Worm (Caenorhabditis elegans): ENCODE results near the gene sri-74.
"Not testable (repeated sequence)": the region's sequence is repeated elsewhere in the genome, so short reads cannot be mapped to it uniquely, and the experiment has no call there.

DNA sequence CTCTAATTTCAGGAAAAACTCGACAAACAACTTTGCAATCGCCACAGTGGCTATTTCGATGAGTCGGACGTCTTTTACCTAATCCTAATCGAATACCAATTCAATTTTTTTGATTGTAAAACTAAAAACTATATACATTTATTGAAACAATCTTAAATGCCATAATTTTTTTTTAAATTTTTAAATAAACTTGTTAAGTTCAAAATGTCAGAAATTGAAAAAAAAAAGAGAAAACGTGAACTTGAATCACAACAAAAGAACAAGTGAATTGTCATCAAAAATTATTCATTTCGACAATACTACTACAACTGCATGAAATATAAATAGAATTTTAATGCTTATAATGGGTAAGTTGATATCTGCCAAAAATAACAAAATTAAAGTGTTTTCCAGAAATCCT is 29.3 kb upstream of the sri-74 start, which contains the start of gene D2062.13:
- not testable (repeated sequence) for TF ChIP-seq W03F9.2, dao-5, him-1 (tag; optimal IDR thresholded peaks at IDR 0.05)
